Fruit fly (Drosophila melanogaster): ENCODE data around the gene CG7560.

The CG7560 gene

dm6 chr3L:11422338-11422802 is 2.6 kb upstream of the CG7560 start (continued):
- peak; percentile 85 for TF ChIP-seq CG10267 (tag; optimal IDR thresholded peaks at IDR 0.05)
- TF ChIP-seq sqz (GFP tag; optimal IDR thresholded peaks at IDR 0.05), result peak; percentile 73
- TF ChIP-seq Hmr (GFP tag; optimal IDR thresholded peaks at IDR 0.05), result peak; percentile 69
- TF ChIP-seq tll (GFP tag; optimal IDR thresholded peaks at IDR 0.05), result peak in 1 of 2 experiments; percentile 37
- TF ChIP-seq Meics (GFP tag; optimal IDR thresholded peaks at IDR 0.05), result peak; percentile 65
- peak; percentile 61; the same call in 1 of the 2 replicates for TF ChIP-seq CG4730 (GFP tag; IDR thresholded peaks at IDR 0.05)
- TF ChIP-seq CHES-1-like (GFP tag; optimal IDR thresholded peaks at IDR 0.05), result peak; percentile 44
- peak; percentile 47 for TF ChIP-seq CG9817 (tag; optimal IDR thresholded peaks at IDR 0.05)
- TF ChIP-seq Deaf1 (tag; optimal IDR thresholded peaks at IDR 0.05), result no peak
- TF ChIP-seq aop (GFP tag; IDR thresholded peaks at IDR 0.05), result 0 out of 2 replicates have a peak, but pooled peaks have one; percentile 23
- TF ChIP-seq p53 (GFP tag; optimal IDR thresholded peaks at IDR 0.05), result no peak
- peak; percentile 28 for TF ChIP-seq repo (GFP tag; optimal IDR thresholded peaks at IDR 0.05)
- no peak for TF ChIP-seq gcm2 (GFP tag; optimal IDR thresholded peaks at IDR 0.05)
- no peak for TF ChIP-seq cas (GFP tag; IDR thresholded peaks at IDR 0.05)
- TF ChIP-seq CG15269 (tag; optimal IDR thresholded peaks at IDR 0.05), result peak; percentile 64
- TF ChIP-seq CG33557 (GFP tag; optimal IDR thresholded peaks at IDR 0.05), result peak; percentile 67
- no peak; the same call in 1 of the 2 replicates for TF ChIP-seq Gsc (GFP tag; IDR thresholded peaks at IDR 0.05)
- no peak for TF ChIP-seq CG4282 (GFP tag; optimal IDR thresholded peaks at IDR 0.05)
- TF ChIP-seq salm (tag; optimal IDR thresholded peaks at IDR 0.05), result no peak
- TF ChIP-seq oc (tag; optimal IDR thresholded peaks at IDR 0.05), result no peak
- no peak for TF ChIP-seq CG16813 (GFP tag; IDR thresholded peaks at IDR 0.05; ENCODE audit: partially characterized antibody)
- TF ChIP-seq gcm (GFP tag; optimal IDR thresholded peaks at IDR 0.05), result peak; percentile 77
- TF ChIP-seq CG3847 (GFP tag; IDR thresholded peaks at IDR 0.05), result peak; percentile 68
- TF ChIP-seq jigr1 (GFP tag; IDR thresholded peaks at IDR 0.05), result peak; percentile 38; the same call in 1 of the 3 replicates
- TF ChIP-seq CG2678 (tag; optimal IDR thresholded peaks at IDR 0.05), result peak; percentile 88
- peak; percentile 79 for TF ChIP-seq CG1024 (GFP tag; IDR thresholded peaks at IDR 0.05)
- TF ChIP-seq B-H2 (GFP tag; optimal IDR thresholded peaks at IDR 0.05), result no peak
- peak; percentile 52 for TF ChIP-seq Max (GFP tag; optimal IDR thresholded peaks at IDR 0.05)
- TF ChIP-seq CG18764 (GFP tag; optimal IDR thresholded peaks at IDR 0.05), result peak; percentile 61
- peak; percentile 86 for TF ChIP-seq CG11695 (GFP tag; IDR thresholded peaks at IDR 0.05)
- TF ChIP-seq rib (GFP tag; IDR thresholded peaks at IDR 0.05), result no peak
- TF ChIP-seq CG4707 (GFP tag; optimal IDR thresholded peaks at IDR 0.05), result no peak
- no peak for TF ChIP-seq lov (optimal IDR thresholded peaks at IDR 0.05)
- TF ChIP-seq lov (GFP tag; IDR thresholded peaks at IDR 0.05), result peak; percentile 66; the same call in 2 of the 3 replicates
- TF ChIP-seq CG15011 (GFP tag; optimal IDR thresholded peaks at IDR 0.05), result peak; percentile 60
- TF ChIP-seq CG10209 (GFP tag; optimal IDR thresholded peaks at IDR 0.05), result peak; percentile 65
- TF ChIP-seq CG3281 (GFP tag; optimal IDR thresholded peaks at IDR 0.05), result peak; percentile 57
- peak; percentile 68; the same call in 2 of the 3 replicates for TF ChIP-seq CG11456 (GFP tag; IDR thresholded peaks at IDR 0.05)
- peak; percentile 95 for TF ChIP-seq Xrp1 (GFP tag; IDR thresholded peaks at IDR 0.05)
- no peak for TF ChIP-seq HmgD (GFP tag; optimal IDR thresholded peaks at IDR 0.05)
- peak; percentile 59 for TF ChIP-seq CG10431 (GFP tag; optimal IDR thresholded peaks at IDR 0.05)
- TF ChIP-seq MBD-R2 (GFP tag; IDR thresholded peaks at IDR 0.05), result peak; percentile 32; the same call in 1 of the 2 replicates
- TF ChIP-seq toy (GFP tag; IDR thresholded peaks at IDR 0.05), result 0 out of 2 replicates have a peak, but pooled peaks have one; percentile 42
- no peak for TF ChIP-seq Hey (tag; optimal IDR thresholded peaks at IDR 0.05)
- TF ChIP-seq HLH3B (GFP tag; IDR thresholded peaks at IDR 0.05), result peak; percentile 80
- TF ChIP-seq CG9215 (GFP tag; IDR thresholded peaks at IDR 0.05), result peak; percentile 47; the same call in 1 of the 2 replicates
- peak; percentile 91 for TF ChIP-seq row (GFP tag; IDR thresholded peaks at IDR 0.05)
- TF ChIP-seq NFAT (GFP tag; IDR thresholded peaks at IDR 0.05), result no peak
- TF ChIP-seq tap (tag; optimal IDR thresholded peaks at IDR 0.05), result peak; percentile 16
- 0 out of 3 replicates have a peak, but pooled peaks have one; percentile 24 for TF ChIP-seq Dbx (GFP tag; IDR thresholded peaks at IDR 0.05)
- peak; percentile 30 for TF ChIP-seq disco-r (GFP tag; optimal IDR thresholded peaks at IDR 0.05)
